Worm (Caenorhabditis elegans) whole organism, L1 larva: ENCODE results near the gene srh-199.

ENCODE experiments used
- egl-13 ChIP-seq: sonication (generic microtip); optimal IDR thresholded peaks from 2 replicates; lab custom pipeline; 2016; ENCODE audit warnings: missing genotype, missing genetic modification reagents, missing genetic modification characterization, missing compliant biosample characterization
- fkh-10 ChIP-seq: sonication (generic microtip); optimal IDR thresholded peaks from 2 replicates; lab custom pipeline; 2017; ENCODE audit warnings: missing biosample characterization, missing genetic modification reagents, missing genetic modification characterization
- nhr-11 ChIP-seq: fragments of 150-350 bp; optimal IDR thresholded peaks from 2 replicates; lab custom pipeline; 2014; ENCODE audit warnings: missing biosample characterization, missing genetic modification characterization
- nhr-20 ChIP-seq: sonication (generic microtip); optimal IDR thresholded peaks from 2 replicates; lab custom pipeline; 2016; ENCODE audit warnings: mild to moderate bottlenecking, missing genetic modification characterization, missing compliant biosample characterization
- nhr-28 ChIP-seq: fragments of 150-350 bp; optimal IDR thresholded peaks from 2 replicates; lab custom pipeline; 2014; ENCODE audit warnings: missing biosample characterization, missing genetic modification characterization
- nhr-90 ChIP-seq: sonication (generic microtip); optimal IDR thresholded peaks from 2 replicates; lab custom pipeline; 2016; ENCODE audit warnings: mild to moderate bottlenecking, missing genetic modification characterization, missing compliant biosample characterization; ENCODE audit not compliant: poor library complexity
- pag-3 ChIP-seq: sonication (generic microtip); optimal IDR thresholded peaks from 2 replicates; lab custom pipeline; 2017; ENCODE audit warnings: missing genetic modification characterization, mild to moderate bottlenecking, missing compliant biosample characterization, antibody characterized with exemption, borderline replicate concordance; ENCODE audit not compliant: insufficient read depth

- TF ChIP-seq pag-3 (tag; lab: Kevin White, UChicago), result no peak
- TF ChIP-seq egl-13, result no peak
- no peak for TF ChIP-seq nhr-28 (tag; lab: Kevin White, UChicago)
- TF ChIP-seq nhr-11 (tag; lab: Kevin White, UChicago), result no peak
- no peak for TF ChIP-seq nhr-90
- TF ChIP-seq fkh-10 (GFP tag; lab: Kevin White, UChicago), result no peak
- TF ChIP-seq nhr-20 (tag; lab: Kevin White, UChicago), result no peak
Measured at ce11 chrV:1779136-1779535, 27.8 kb upstream of the srh-199 start, which contains the start of gene F36H9.4.
